Worm (Caenorhabditis elegans): ENCODE data around the gene dhrr-1.

Gene dhrr-1

ce11 chrIII:8998884-8999283, 54.4 kb downstream of the dhrr-1 start:
- TF ChIP-seq med-1 (GFP tag; optimal IDR thresholded peaks at IDR 0.05; ENCODE audit: insufficient read depth), result no peak
- TF ChIP-seq ztf-23 (GFP tag; IDR thresholded peaks at IDR 0.05), result no peak
- TF ChIP-seq tab-1 (GFP tag; IDR thresholded peaks at IDR 0.05), result no peak
- no peak for TF ChIP-seq ref-1 (GFP tag; conservative IDR thresholded peaks at IDR 0.05)
- no peak for TF ChIP-seq klf-2 (GFP tag; conservative IDR thresholded peaks at IDR 0.05)
- no peak for TF ChIP-seq cog-1 (tag; optimal IDR thresholded peaks at IDR 0.05)
- TF ChIP-seq T22C8.4 (GFP tag; IDR thresholded peaks at IDR 0.05), result no peak
- no peak for TF ChIP-seq flt-1 (GFP tag; IDR thresholded peaks at IDR 0.05)
- no peak for TF ChIP-seq ztf-29 (GFP tag; IDR thresholded peaks at IDR 0.05)

ce11 chrIII:8999508-8999907, 55.1 kb downstream of the dhrr-1 start, which contains the start of gene F59B2.3:
Gene F59B2.3 (minus strand): TSS chrIII:8999766.
- TF ChIP-seq ztf-29 (GFP tag; IDR thresholded peaks at IDR 0.05), result no peak
- no peak for TF ChIP-seq T22C8.4 (GFP tag; IDR thresholded peaks at IDR 0.05)
- TF ChIP-seq klf-2 (GFP tag; conservative IDR thresholded peaks at IDR 0.05), result no peak
- no peak for TF ChIP-seq cog-1 (tag; optimal IDR thresholded peaks at IDR 0.05)
- no peak for TF ChIP-seq ztf-23 (GFP tag; IDR thresholded peaks at IDR 0.05)
- no peak for TF ChIP-seq med-1 (GFP tag; optimal IDR thresholded peaks at IDR 0.05; ENCODE audit: insufficient read depth)
- TF ChIP-seq ref-1 (GFP tag; conservative IDR thresholded peaks at IDR 0.05), result no peak
- TF ChIP-seq tab-1 (GFP tag; IDR thresholded peaks at IDR 0.05), result no peak
- TF ChIP-seq flt-1 (GFP tag; IDR thresholded peaks at IDR 0.05), result no peak

- no peak for TF ChIP-seq tab-1 (GFP tag; IDR thresholded peaks at IDR 0.05)
- 0 out of 2 replicates have a peak, but pooled peaks have one; percentile 6 for TF ChIP-seq ztf-23 (GFP tag; IDR thresholded peaks at IDR 0.05)
Measured at ce11 chrIII:9001491-9001890, 57.0 kb downstream of the dhrr-1 start.

- TF ChIP-seq cog-1 (tag; optimal IDR thresholded peaks at IDR 0.05) (no peak), tab-1 (GFP tag; IDR thresholded peaks at IDR 0.05) (no peak), T22C8.4 (GFP tag; IDR thresholded peaks at IDR 0.05) (no peak), klf-2 (GFP tag; conservative IDR thresholded peaks at IDR 0.05) (no peak), flt-1 (GFP tag; IDR thresholded peaks at IDR 0.05) (no peak), ztf-29 (GFP tag; IDR thresholded peaks at IDR 0.05) (no peak), med-1 (GFP tag; optimal IDR thresholded peaks at IDR 0.05; ENCODE audit: insufficient read depth) (no peak), ref-1 (GFP tag; conservative IDR thresholded peaks at IDR 0.05) (no peak), ztf-23 (GFP tag; IDR thresholded peaks at IDR 0.05) (no peak)
Measured at ce11 chrIII:9001899-9002298, 57.4 kb downstream of the dhrr-1 start, which contains the start of gene rpn-6.2. Gene rpn-6.2 (minus strand): TSS chrIII:9001999.

ce11 chrIII:9002545-9002944, 58.1 kb downstream of the dhrr-1 start, which contains the start of the genes F59B2.15 and zif-1:
Gene F59B2.15 (minus strand): TSS chrIII:9002645.
Gene zif-1 (plus strand): TSS chrIII:9002779.
- TF ChIP-seq cog-1 (tag; optimal IDR thresholded peaks at IDR 0.05) (no peak), tab-1 (GFP tag; IDR thresholded peaks at IDR 0.05) (no peak), ztf-23 (GFP tag; IDR thresholded peaks at IDR 0.05) (no peak), ref-1 (GFP tag; conservative IDR thresholded peaks at IDR 0.05) (no peak), med-1 (GFP tag; optimal IDR thresholded peaks at IDR 0.05; ENCODE audit: insufficient read depth) (no peak), klf-2 (GFP tag; conservative IDR thresholded peaks at IDR 0.05) (no peak), flt-1 (GFP tag; IDR thresholded peaks at IDR 0.05) (no peak), ztf-29 (GFP tag; IDR thresholded peaks at IDR 0.05) (no peak), T22C8.4 (GFP tag; IDR thresholded peaks at IDR 0.05) (no peak)
